Worm (Caenorhabditis elegans): ENCODE results near the gene Y39A1A.18.
A peak's percentile ranks its signal among the peaks of the same experiment; 100 is the strongest.

Gene Y39A1A.18

DNA sequence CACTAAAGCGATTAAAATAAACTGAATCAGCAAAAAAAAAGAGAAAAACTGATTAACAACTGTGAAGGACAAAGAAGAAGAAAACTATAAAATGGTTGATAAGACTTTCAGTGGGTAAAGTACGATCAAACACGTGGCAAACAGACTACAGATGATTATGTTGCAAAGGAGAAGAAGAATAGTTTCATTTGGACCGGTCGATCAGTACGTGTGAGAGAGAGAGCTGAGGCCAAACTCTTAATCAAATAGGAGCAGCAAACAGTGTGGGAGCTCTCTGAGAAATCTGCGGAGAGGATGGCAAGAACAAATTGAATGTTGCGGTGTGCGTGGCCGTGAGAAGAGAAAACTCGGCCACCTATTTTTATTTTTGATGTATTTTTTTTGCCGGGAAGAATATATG lies 24.8 kb upstream of the Y39A1A.18 start:
- TF ChIP-seq lin-32 (GFP tag; optimal IDR thresholded peaks at IDR 0.05) (no peak), unc-62 (GFP tag; optimal IDR thresholded peaks at IDR 0.05) (no peak), ztf-11 (tag; optimal IDR thresholded peaks at IDR 0.05) (no peak), unc-120 (tag; optimal IDR thresholded peaks at IDR 0.05; ENCODE audit: poor library complexity, severe bottlenecking) (no peak), elt-3 (tag; optimal IDR thresholded peaks at IDR 0.05) (no peak), nhr-28 (tag; optimal IDR thresholded peaks at IDR 0.05) (no peak), hlh-1 (tag; optimal IDR thresholded peaks at IDR 0.05) (no peak), sptf-1 (tag; optimal IDR thresholded peaks at IDR 0.05) (no peak), pha-4 (tag; optimal IDR thresholded peaks at IDR 0.05) (no peak), ceh-83 (GFP tag; optimal IDR thresholded peaks at IDR 0.05) (no peak), snpc-4 (tag; optimal IDR thresholded peaks at IDR 0.05) (no peak), ces-1 (GFP tag; optimal IDR thresholded peaks at IDR 0.05) (no peak), lin-13 (tag; optimal IDR thresholded peaks at IDR 0.05) (no peak)

DNA sequence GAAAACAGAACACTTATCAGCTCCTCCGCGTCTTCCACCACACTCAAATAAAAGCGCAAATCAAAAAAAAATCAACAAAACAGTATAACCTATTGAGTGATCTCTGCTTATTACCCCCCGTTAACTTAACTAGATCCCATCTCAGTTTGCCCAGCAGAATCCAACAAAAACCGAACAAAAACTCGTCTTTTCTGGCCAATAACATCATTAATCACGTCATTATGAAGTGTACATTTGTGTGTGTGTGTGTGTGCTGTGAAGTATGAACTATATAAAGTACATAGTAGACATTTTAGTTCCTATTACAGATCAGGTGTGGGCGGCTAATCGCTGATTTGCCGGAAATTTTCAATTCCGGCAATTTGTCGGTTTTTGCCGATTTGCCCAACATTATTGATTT lies 23.8 kb upstream of the Y39A1A.18 start:
- TF ChIP-seq elt-1 (tag; optimal IDR thresholded peaks at IDR 0.05; ENCODE audit: borderline replicate concordance, insufficient read depth), result no peak
- TF ChIP-seq lin-13 (tag; optimal IDR thresholded peaks at IDR 0.05), result no peak
- no peak for TF ChIP-seq ceh-83 (GFP tag; optimal IDR thresholded peaks at IDR 0.05)
- no peak for TF ChIP-seq ceh-43 (GFP tag; optimal IDR thresholded peaks at IDR 0.05)
- TF ChIP-seq unc-120 (tag; optimal IDR thresholded peaks at IDR 0.05; ENCODE audit: poor library complexity, severe bottlenecking), result no peak
- TF ChIP-seq nhr-237 (tag; optimal IDR thresholded peaks at IDR 0.05), result no peak
- TF ChIP-seq nhr-28 (tag; optimal IDR thresholded peaks at IDR 0.05), result no peak
- TF ChIP-seq M03D4.4 (tag; optimal IDR thresholded peaks at IDR 0.05), result no peak
- no peak for TF ChIP-seq mep-1 (tag; optimal IDR thresholded peaks at IDR 0.05)
- TF ChIP-seq sem-2 (GFP tag; optimal IDR thresholded peaks at IDR 0.05), result no peak
- no peak for TF ChIP-seq ces-1 (GFP tag; optimal IDR thresholded peaks at IDR 0.05)
- TF ChIP-seq ham-2 (GFP tag; optimal IDR thresholded peaks at IDR 0.05), result no peak
- TF ChIP-seq mls-2 (tag; optimal IDR thresholded peaks at IDR 0.05), result no peak
- TF ChIP-seq nhr-2 (tag; optimal IDR thresholded peaks at IDR 0.05), result no peak
- TF ChIP-seq tbx-8 (GFP tag; optimal IDR thresholded peaks at IDR 0.05), result no peak
- no peak for TF ChIP-seq cnd-1 (tag; optimal IDR thresholded peaks at IDR 0.05)
- TF ChIP-seq lin-32 (GFP tag; optimal IDR thresholded peaks at IDR 0.05), result no peak
- no peak for TF ChIP-seq unc-39 (tag; optimal IDR thresholded peaks at IDR 0.05)

DNA sequence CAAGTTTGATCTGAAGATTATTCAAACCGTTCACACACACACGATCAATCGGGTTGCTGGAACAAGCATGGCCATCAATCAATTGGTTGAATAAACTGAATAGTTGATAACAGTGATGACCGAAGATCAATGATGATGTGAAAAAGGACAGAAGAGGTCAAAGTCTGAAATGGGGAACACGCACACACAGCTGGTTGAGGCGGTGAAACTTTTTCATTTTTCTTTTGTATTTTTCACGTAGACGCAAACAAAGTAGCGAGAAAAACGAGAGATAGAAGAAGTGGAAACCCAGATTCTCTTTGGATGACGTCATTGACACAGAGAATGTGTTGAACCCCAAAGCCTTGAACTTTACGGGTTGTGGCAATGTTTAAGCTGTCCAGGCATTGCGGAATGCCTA lies 23.2 kb upstream of the Y39A1A.18 start:
- TF ChIP-seq ceh-43 (GFP tag; optimal IDR thresholded peaks at IDR 0.05), result no peak
- TF ChIP-seq ham-2 (GFP tag; optimal IDR thresholded peaks at IDR 0.05), result no peak
- no peak for TF ChIP-seq ceh-83 (GFP tag; optimal IDR thresholded peaks at IDR 0.05)
- peak; percentile 11 for TF ChIP-seq zip-8 (tag; optimal IDR thresholded peaks at IDR 0.05)
- TF ChIP-seq bed-3 (GFP tag; optimal IDR thresholded peaks at IDR 0.05), result no peak

DNA sequence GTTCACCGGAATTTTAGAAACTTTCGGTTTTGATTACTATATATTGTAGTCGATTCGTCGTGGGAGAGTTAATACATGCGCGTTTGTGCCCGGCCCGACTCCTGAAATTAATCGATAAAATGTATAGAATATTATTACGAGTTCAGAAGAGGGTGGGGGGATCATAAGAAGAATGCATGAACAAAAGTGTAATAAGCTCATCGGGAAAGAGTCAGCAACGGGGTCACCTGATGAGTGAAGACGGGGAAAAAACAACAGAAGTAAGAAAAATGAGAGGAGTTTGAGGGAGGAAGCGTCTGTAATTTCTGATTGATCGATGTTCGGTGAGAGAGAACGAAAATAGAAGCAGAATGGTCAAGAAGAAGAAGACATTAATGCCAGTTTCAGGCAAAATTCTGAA lies 21.8 kb upstream of the Y39A1A.18 start, which contains the start of gene W09D10.4:
Gene W09D10.4, minus strand, starts transcription at position 101 of the 400 bp plus-strand sequence.
- TF ChIP-seq flh-1 (GFP tag; optimal IDR thresholded peaks at IDR 0.05), result no peak

DNA sequence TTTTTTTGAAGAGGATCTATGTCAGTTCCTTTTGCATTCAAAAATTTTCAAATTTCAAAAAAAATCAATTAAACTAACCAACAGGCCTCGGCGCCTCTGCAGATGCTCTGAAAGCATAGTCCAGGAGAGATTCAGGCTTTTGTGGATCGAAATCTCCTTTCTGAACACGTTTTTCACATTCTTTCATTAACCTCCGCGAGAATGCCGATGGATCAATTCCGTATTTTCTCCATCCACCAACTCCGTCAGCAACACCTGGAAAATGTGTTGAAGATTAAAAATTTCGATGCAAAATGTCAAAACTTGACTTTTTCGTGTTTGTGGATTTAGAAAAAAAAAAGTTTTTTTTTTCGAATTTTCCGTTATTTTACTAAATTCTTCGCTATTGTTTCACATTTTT lies 20.3 kb upstream of the Y39A1A.18 start:
- no peak for TF ChIP-seq bed-3 (GFP tag; optimal IDR thresholded peaks at IDR 0.05)
- TF ChIP-seq nhr-76 (tag; optimal IDR thresholded peaks at IDR 0.05), result no peak
- no peak for TF ChIP-seq hlh-1 (tag; optimal IDR thresholded peaks at IDR 0.05)
- no peak for TF ChIP-seq nhr-28 (tag; optimal IDR thresholded peaks at IDR 0.05)
- TF ChIP-seq ceh-83 (GFP tag; optimal IDR thresholded peaks at IDR 0.05), result no peak
- TF ChIP-seq unc-39 (tag; optimal IDR thresholded peaks at IDR 0.05), result no peak
- no peak for TF ChIP-seq ztf-11 (tag; optimal IDR thresholded peaks at IDR 0.05)

DNA sequence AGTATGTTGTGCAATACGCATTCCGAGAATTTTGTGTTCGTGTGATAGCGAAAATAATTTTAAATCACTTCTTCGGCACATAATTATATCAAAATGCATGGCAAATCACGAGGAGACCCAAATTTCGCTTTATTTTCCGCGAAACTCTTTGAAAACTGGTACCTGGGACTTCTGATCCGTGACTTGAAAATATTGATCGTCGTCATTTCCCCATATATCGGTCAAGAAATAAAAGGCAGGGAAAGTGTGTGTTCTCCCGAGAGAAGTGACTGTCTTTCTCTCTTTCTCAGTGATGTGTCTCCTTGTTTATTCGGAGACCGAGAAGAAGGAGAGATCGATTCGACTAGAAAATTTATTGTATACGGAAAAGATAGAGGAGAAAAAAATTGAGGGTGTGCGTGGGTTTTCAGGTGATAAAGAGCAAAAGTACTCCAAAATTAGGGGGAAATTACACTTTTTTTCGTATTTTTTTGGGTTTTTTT lies 16.9 kb upstream of the Y39A1A.18 start, which contains the start of gene W09D10.5:
Gene W09D10.5, minus strand, starts transcription at position 345 of the 482 bp plus-strand sequence.
- TF ChIP-seq sptf-1 (tag; optimal IDR thresholded peaks at IDR 0.05) (no peak), unc-39 (tag; optimal IDR thresholded peaks at IDR 0.05) (no peak), mab-5 (tag; optimal IDR thresholded peaks at IDR 0.05) (no peak), elt-1 (tag; optimal IDR thresholded peaks at IDR 0.05; ENCODE audit: borderline replicate concordance, insufficient read depth) (no peak), nhr-237 (tag; optimal IDR thresholded peaks at IDR 0.05) (no peak), unc-62 (GFP tag; optimal IDR thresholded peaks at IDR 0.05) (no peak), mls-2 (tag; optimal IDR thresholded peaks at IDR 0.05) (no peak), ceh-83 (GFP tag; optimal IDR thresholded peaks at IDR 0.05) (no peak), ztf-11 (tag; optimal IDR thresholded peaks at IDR 0.05) (no peak), nhr-28 (tag; optimal IDR thresholded peaks at IDR 0.05) (no peak), elt-3 (tag; optimal IDR thresholded peaks at IDR 0.05) (no peak)

Measured in whole organism, mixed stage, embryonic.